Fruit fly (Drosophila melanogaster): ENCODE measurements around the gene PIG-K.

Gene PIG-K

dm6 chrX:2009453-2010009, 367 bp upstream of the PIG-K start (continued):
- TF ChIP-seq Scr (GFP tag; IDR thresholded peaks at IDR 0.05; ENCODE audit: partially characterized antibody) (no peak), CG3995 (GFP tag; optimal IDR thresholded peaks at IDR 0.05) (peak; percentile 15), twi (tag; optimal IDR thresholded peaks at IDR 0.05) (peak; percentile 52), seq (GFP tag; IDR thresholded peaks at IDR 0.05) (peak; percentile 38), CG8290 (GFP tag; optimal IDR thresholded peaks at IDR 0.05) (no peak), CG8290 (tag; optimal IDR thresholded peaks at IDR 0.05) (peak in 1 of 2 experiments; percentile 86), pfk (GFP tag; optimal IDR thresholded peaks at IDR 0.05) (no peak), ind (GFP tag; optimal IDR thresholded peaks at IDR 0.05) (peak; percentile 69), Fer3 (tag; optimal IDR thresholded peaks at IDR 0.05) (peak; percentile 60), CG34376 (GFP tag; optimal IDR thresholded peaks at IDR 0.05) (no peak), Nf-YA (GFP tag; IDR thresholded peaks at IDR 0.05) (no peak), CG13287 (GFP tag; IDR thresholded peaks at IDR 0.05; ENCODE audit: partially characterized antibody) (no peak), CG14050 (GFP tag; IDR thresholded peaks at IDR 0.05) (peak; percentile 58; the same call in 2 of the 3 replicates), org-1 (GFP tag; optimal IDR thresholded peaks at IDR 0.05) (peak; percentile 62), CG3163 (GFP tag; optimal IDR thresholded peaks at IDR 0.05) (no peak), CG6175 (GFP tag; IDR thresholded peaks at IDR 0.05) (peak; percentile 6; the same call in 1 of the 3 replicates), Doc3 (GFP tag; IDR thresholded peaks at IDR 0.05; ENCODE audit: partially characterized antibody) (no peak), CG6854 (GFP tag; optimal IDR thresholded peaks at IDR 0.05) (peak; percentile 54), CG2116 (GFP tag; optimal IDR thresholded peaks at IDR 0.05) (peak; percentile 46), Trl (optimal IDR thresholded peaks at IDR 0.05) (no peak), Trl (GFP tag; optimal IDR thresholded peaks at IDR 0.05) (peak; percentile 72), CG32767 (GFP tag; IDR thresholded peaks at IDR 0.05) (peak; percentile 15; the same call in 1 of the 2 replicates), tup (GFP tag; optimal IDR thresholded peaks at IDR 0.05) (peak; percentile 31), CG5180 (GFP tag; optimal IDR thresholded peaks at IDR 0.05) (peak; percentile 46), wor (GFP tag; IDR thresholded peaks at IDR 0.05) (peak; percentile 23; the same call in 1 of the 2 replicates), CG7839 (tag; optimal IDR thresholded peaks at IDR 0.05) (peak; percentile 79), HmgZ (tag; optimal IDR thresholded peaks at IDR 0.05) (peak; percentile 5), CG18599 (GFP tag; optimal IDR thresholded peaks at IDR 0.05) (peak; percentile 67), tio (GFP tag; optimal IDR thresholded peaks at IDR 0.05) (peak; percentile 87), chm (GFP tag; IDR thresholded peaks at IDR 0.05) (peak; percentile 59; the same call in 1 of the 2 replicates), CG12104 (GFP tag; optimal IDR thresholded peaks at IDR 0.05) (peak; percentile 90), CG1233 (GFP tag; optimal IDR thresholded peaks at IDR 0.05) (peak; percentile 59), CG10565 (GFP tag; optimal IDR thresholded peaks at IDR 0.05) (no peak), CG1647 (GFP tag; optimal IDR thresholded peaks at IDR 0.05) (peak; percentile 64), sob (GFP tag; IDR thresholded peaks at IDR 0.05) (0 out of 2 replicates have a peak, but pooled peaks have one; percentile 29), croc (GFP tag; conservative IDR thresholded peaks at IDR 0.05) (0 out of 3 replicates have a peak, but pooled peaks have one; percentile 32), Ets97D (GFP tag; optimal IDR thresholded peaks at IDR 0.05) (peak; percentile 48), CG7786 (GFP tag; optimal IDR thresholded peaks at IDR 0.05) (peak; percentile 77), zen (tag; optimal IDR thresholded peaks at IDR 0.05) (peak; percentile 59), disco-r (GFP tag; optimal IDR thresholded peaks at IDR 0.05) (peak; percentile 50), CG33557 (GFP tag; optimal IDR thresholded peaks at IDR 0.05) (peak; percentile 53), run (tag; optimal IDR thresholded peaks at IDR 0.05) (peak; percentile 33), B-H2 (GFP tag; optimal IDR thresholded peaks at IDR 0.05) (peak; percentile 48), slou (GFP tag; optimal IDR thresholded peaks at IDR 0.05) (peak; percentile 22), hb (GFP tag; IDR thresholded peaks at IDR 0.05; ENCODE audit: partially characterized antibody) (no peak), her (GFP tag; optimal IDR thresholded peaks at IDR 0.05) (peak; percentile 58), gsb-n (tag; optimal IDR thresholded peaks at IDR 0.05) (peak; percentile 57), CG9609 (GFP tag; optimal IDR thresholded peaks at IDR 0.05) (peak; percentile 65), sug (tag; optimal IDR thresholded peaks at IDR 0.05) (peak; percentile 68), bcd (GFP tag; optimal IDR thresholded peaks at IDR 0.05) (peak; percentile 72)
